Fruit fly (Drosophila melanogaster) whole organism, embryonic: Measurements from ENCODE around the gene Shaw.

Experiments used
- Atf-2 ChIP-seq: fragments of 200-800 bp; sonication (Bioruptor generic); optimal IDR thresholded peaks from 2 replicates; lab custom pipeline; 2016; ENCODE audit warnings: missing biosample characterization, missing genetic modification characterization
- Bteb2 ChIP-seq: fragments of 200-800 bp; sonication (Bioruptor generic); optimal IDR thresholded peaks from 2 replicates; lab custom pipeline; 2016; ENCODE audit warnings: missing biosample characterization, missing genetic modification characterization
- CG10565 ChIP-seq: fragments of 200-800 bp; sonication (Bioruptor generic); optimal IDR thresholded peaks from 3 replicates; lab custom pipeline; 2016; ENCODE audit warnings: missing biosample characterization, mild to moderate bottlenecking, missing genetic modification characterization
- CG10654 ChIP-seq: fragments of 200-800 bp; sonication (Bioruptor generic); optimal IDR thresholded peaks from 2 replicates; lab custom pipeline; 2016; ENCODE audit warnings: missing biosample characterization, missing genetic modification characterization
- CG10959 ChIP-seq: fragments of 200-800 bp; sonication (Bioruptor generic); IDR thresholded peaks from 2 replicates; pipeline ENCODE4 v1.3.6; 2022; ENCODE audit warnings: missing biosample characterization, missing genetic modification characterization
- CG11695 ChIP-seq: fragments of 200-800 bp; sonication (Bioruptor generic); IDR thresholded peaks from 3 replicates; pipeline ENCODE4 v1.3.6; 2022; ENCODE audit warnings: missing biosample characterization, missing genetic modification characterization
- CG12155 ChIP-seq: fragments of 200-800 bp; sonication (Bioruptor generic); optimal IDR thresholded peaks from 3 replicates; lab custom pipeline; 2016; ENCODE audit warnings: missing biosample characterization, missing genetic modification characterization
- CG12219 ChIP-seq: fragments of 200-800 bp; sonication (Bioruptor generic); optimal IDR thresholded peaks from 3 replicates; lab custom pipeline; 2018; ENCODE audit warnings: missing biosample characterization, mild to moderate bottlenecking, missing genetic modification characterization
- CG12769 ChIP-seq: fragments of 200-800 bp; sonication (Bioruptor generic); optimal IDR thresholded peaks from 2 replicates; lab custom pipeline; 2019; ENCODE audit warnings: missing biosample characterization, mild to moderate bottlenecking, missing genetic modification characterization, moderate library complexity
- CG13775 ChIP-seq: fragments of 200-800 bp; sonication (Bioruptor generic); optimal IDR thresholded peaks from 3 replicates; lab custom pipeline; 2017; ENCODE audit warnings: missing biosample characterization, mild to moderate bottlenecking, missing genetic modification characterization
- CG17802 ChIP-seq: fragments of 200-800 bp; sonication (Bioruptor generic); optimal IDR thresholded peaks from 2 replicates; lab custom pipeline; 2018; ENCODE audit warnings: missing biosample characterization, mild to moderate bottlenecking, missing genetic modification characterization, moderate library complexity
- CG2116 ChIP-seq: fragments of 200-800 bp; sonication (Bioruptor generic); optimal IDR thresholded peaks from 3 replicates; lab custom pipeline; 2018; ENCODE audit warnings: missing biosample characterization, mild to moderate bottlenecking, missing genetic modification characterization
- CG2129 ChIP-seq: fragments of 200-800 bp; sonication (Bioruptor generic); IDR thresholded peaks from 2 replicates; pipeline ENCODE4 v1.3.6; 2022; ENCODE audit warnings: missing biosample characterization, missing genetic modification characterization; ENCODE audit not compliant: partially characterized antibody
- CG2202 ChIP-seq: fragments of 200-800 bp; sonication (Bioruptor generic); optimal IDR thresholded peaks from 2 replicates; lab custom pipeline; 2018; ENCODE audit warnings: missing biosample characterization, mild to moderate bottlenecking, missing genetic modification characterization
- CG3065 ChIP-seq: fragments of 200-800 bp; sonication (Bioruptor generic); optimal IDR thresholded peaks from 2 replicates; lab custom pipeline; 2016; ENCODE audit warnings: missing biosample characterization, missing genetic modification characterization
- CG42726 ChIP-seq: fragments of 200-800 bp; sonication (Bioruptor generic); IDR thresholded peaks from 2 replicates; pipeline ENCODE4 v1.3.6; 2022; ENCODE audit warnings: missing biosample characterization, missing genetic modification characterization; ENCODE audit not compliant: partially characterized antibody
- CG7372 ChIP-seq: fragments of 200-800 bp; sonication (Bioruptor generic); IDR thresholded peaks from 2 replicates; pipeline ENCODE4 v1.3.6; 2022; ENCODE audit warnings: missing biosample characterization, missing genetic modification characterization
- CG7963 ChIP-seq: fragments of 200-800 bp; sonication (Bioruptor generic); IDR thresholded peaks from 3 replicates; pipeline ENCODE4 v1.3.6; 2022; ENCODE audit warnings: missing biosample characterization, missing genetic modification characterization; ENCODE audit not compliant: partially characterized antibody
- CG8478 ChIP-seq: fragments of >200 bp; optimal IDR thresholded peaks from 2 replicates; lab custom pipeline; 2018
- CG8944 ChIP-seq: fragments of 200-800 bp; sonication (Bioruptor generic); optimal IDR thresholded peaks from 3 replicates; lab custom pipeline; 2016; ENCODE audit warnings: missing biosample characterization, missing genetic modification characterization
- Chrac-16 ChIP-seq: fragments of 200-800 bp; sonication (Bioruptor generic); optimal IDR thresholded peaks from 3 replicates; lab custom pipeline; 2016; ENCODE audit warnings: missing biosample characterization, missing genetic modification characterization
- Dll ChIP-seq: fragments of 200-800 bp; sonication (Bioruptor generic); IDR thresholded peaks from 4 replicates; pipeline ENCODE4 v1.3.6; 2022; ENCODE audit warnings: missing biosample characterization, missing genetic modification characterization; ENCODE audit not compliant: partially characterized antibody
- Dref ChIP-seq: fragments of 200-800 bp; sonication (Bioruptor generic); IDR thresholded peaks from 2 replicates; pipeline ENCODE4 v1.3.6; 2022; ENCODE audit warnings: missing biosample characterization, missing genetic modification characterization
- E2f1 ChIP-seq: fragments of 200-800 bp; sonication (Bioruptor generic); IDR thresholded peaks from 2 replicates; pipeline ENCODE4 v1.3.6; 2022; ENCODE audit warnings: missing biosample characterization, missing genetic modification characterization
- E2f2 ChIP-seq: fragments of 200-800 bp; sonication (Bioruptor generic); IDR thresholded peaks from 2 replicates; pipeline ENCODE4 v1.3.6; 2022; ENCODE audit warnings: missing biosample characterization, missing genetic modification characterization
- Ets65A ChIP-seq: fragments of 200-800 bp; sonication (Bioruptor generic); peaks from one replicate; lab custom pipeline; 2016; ENCODE audit warnings: missing biosample characterization, missing genetic modification characterization
- Fer1 ChIP-seq: fragments of 200-800 bp; sonication (Bioruptor generic); optimal IDR thresholded peaks from 2 replicates; lab custom pipeline; 2017; ENCODE audit warnings: missing biosample characterization, mild to moderate bottlenecking, missing genetic modification characterization
- Gug ChIP-seq: fragments of 200-800 bp; sonication (Bioruptor generic); IDR thresholded peaks from 4 replicates; pipeline ENCODE4 v1.3.6; 2022; ENCODE audit warnings: missing biosample characterization, missing genetic modification characterization
- HLH54F ChIP-seq: fragments of 200-800 bp; sonication (Bioruptor generic); optimal IDR thresholded peaks from 3 replicates; lab custom pipeline; 2016; ENCODE audit warnings: missing biosample characterization, missing genetic modification characterization
- Lim3 ChIP-seq: fragments of 200-800 bp; sonication (Bioruptor generic); IDR thresholded peaks from 2 replicates; pipeline ENCODE4 v1.3.6; 2022; ENCODE audit warnings: missing biosample characterization, missing genetic modification characterization
- Lpt ChIP-seq: fragments of >200 bp; optimal IDR thresholded peaks from 2 replicates; lab custom pipeline; 2018; ENCODE audit warnings: missing biosample characterization, missing genetic modification characterization
- Nf-YC ChIP-seq: fragments of 200-800 bp; optimal IDR thresholded peaks from 3 replicates; lab custom pipeline; 2019; ENCODE audit warnings: missing biosample characterization, mild to moderate bottlenecking, missing genetic modification characterization, moderate library complexity
- PHDP ChIP-seq: fragments of 200-800 bp; sonication (Bioruptor generic); optimal IDR thresholded peaks from 3 replicates; lab custom pipeline; 2018; ENCODE audit warnings: missing biosample characterization, mild to moderate bottlenecking, missing genetic modification characterization, moderate library complexity
- Poxn ChIP-seq: fragments of 200-800 bp; sonication (Bioruptor generic); IDR thresholded peaks from 2 replicates; pipeline ENCODE4 v1.3.6; 2022; ENCODE audit warnings: missing biosample characterization, missing genetic modification characterization
- Sry-β ChIP-seq: fragments of 200-800 bp; sonication (Bioruptor generic); optimal IDR thresholded peaks from 2 replicates; lab custom pipeline; 2018; ENCODE audit warnings: missing biosample characterization, mild to moderate bottlenecking, missing genetic modification characterization, moderate library complexity
- Ssrp ChIP-seq: fragments of 200-800 bp; sonication (Bioruptor generic); optimal IDR thresholded peaks from 2 replicates; lab custom pipeline; 2018; ENCODE audit warnings: missing biosample characterization, mild to moderate bottlenecking, missing genetic modification characterization, moderate library complexity
- bbx ChIP-seq: fragments of 200-800 bp; sonication (Bioruptor generic); IDR thresholded peaks from 2 replicates; pipeline ENCODE4 v1.3.6; 2022; ENCODE audit warnings: missing biosample characterization, missing genetic modification characterization; ENCODE audit not compliant: partially characterized antibody
- cg ChIP-seq: fragments of 200-800 bp; sonication (Bioruptor generic); optimal IDR thresholded peaks from 3 replicates; lab custom pipeline; 2019; ENCODE audit warnings: missing biosample characterization, mild to moderate bottlenecking, missing genetic modification characterization, moderate library complexity
- corto ChIP-seq: fragments of 200-800 bp; sonication (Bioruptor generic); optimal IDR thresholded peaks from 2 replicates; lab custom pipeline; 2016; ENCODE audit warnings: missing biosample characterization, mild to moderate bottlenecking, missing genetic modification characterization, moderate library complexity
- dati ChIP-seq: fragments of 200-800 bp; sonication (Bioruptor generic); IDR thresholded peaks from 2 replicates; pipeline ENCODE4 v1.3.6; 2022; ENCODE audit warnings: missing biosample characterization, missing genetic modification characterization
- dmrt99B ChIP-seq: fragments of 200-800 bp; sonication (Bioruptor generic); optimal IDR thresholded peaks from 2 replicates; lab custom pipeline; 2018; ENCODE audit warnings: missing biosample characterization, mild to moderate bottlenecking, missing genetic modification characterization, moderate library complexity
- eve ChIP-seq, 2 experiments: fragments of >200 bp; optimal IDR thresholded peaks; 2 replicates each; lab custom pipeline; 2017; ENCODE audit warnings: missing biosample characterization in 2 of 2, missing genetic modification characterization in 2 of 2
- ewg ChIP-seq: fragments of 200-800 bp; sonication (Bioruptor generic); optimal IDR thresholded peaks from 3 replicates; lab custom pipeline; 2017; ENCODE audit warnings: mild to moderate bottlenecking, missing biosample characterization, missing genetic modification reagents, missing genetic modification characterization
- exex ChIP-seq: fragments of 200-800 bp; sonication (Bioruptor generic); optimal IDR thresholded peaks from 4 replicates; lab custom pipeline; 2018; ENCODE audit warnings: missing biosample characterization, mild to moderate bottlenecking, missing genetic modification characterization, moderate library complexity
- gce ChIP-seq: fragments of 200-800 bp; sonication (Bioruptor generic); IDR thresholded peaks from 3 replicates; pipeline ENCODE4 v1.3.6; 2022; ENCODE audit warnings: missing biosample characterization, missing genetic modification characterization
- odd ChIP-seq: fragments of 200-800 bp; sonication (Bioruptor generic); optimal IDR thresholded peaks from 2 replicates; lab custom pipeline; 2017; ENCODE audit warnings: missing biosample characterization, mild to moderate bottlenecking, missing genetic modification characterization
- phol ChIP-seq: fragments of 200-800 bp; sonication (Bioruptor generic); optimal IDR thresholded peaks from 3 replicates; lab custom pipeline; 2018; ENCODE audit warnings: missing biosample characterization, mild to moderate bottlenecking, missing genetic modification characterization, moderate library complexity
- sisA ChIP-seq: fragments of 200-800 bp; sonication (Bioruptor generic); IDR thresholded peaks from 2 replicates; pipeline ENCODE4 v1.3.6; 2022; ENCODE audit warnings: missing biosample characterization, missing genetic modification characterization
- sqz ChIP-seq: fragments of 200-800 bp; sonication (Bioruptor generic); optimal IDR thresholded peaks from 3 replicates; lab custom pipeline; 2018; ENCODE audit warnings: missing biosample characterization, mild to moderate bottlenecking, missing genetic modification characterization
- sug ChIP-seq: fragments of 200-800 bp; optimal IDR thresholded peaks from 2 replicates; lab custom pipeline; 2019; ENCODE audit warnings: missing biosample characterization, mild to moderate bottlenecking, missing genetic modification characterization, moderate library complexity
- zfh2 ChIP-seq: fragments of 200-800 bp; sonication (Bioruptor generic); optimal IDR thresholded peaks from 2 replicates; lab custom pipeline; 2016; ENCODE audit warnings: missing biosample characterization, missing genetic modification characterization

Shaw gene

DNA sequence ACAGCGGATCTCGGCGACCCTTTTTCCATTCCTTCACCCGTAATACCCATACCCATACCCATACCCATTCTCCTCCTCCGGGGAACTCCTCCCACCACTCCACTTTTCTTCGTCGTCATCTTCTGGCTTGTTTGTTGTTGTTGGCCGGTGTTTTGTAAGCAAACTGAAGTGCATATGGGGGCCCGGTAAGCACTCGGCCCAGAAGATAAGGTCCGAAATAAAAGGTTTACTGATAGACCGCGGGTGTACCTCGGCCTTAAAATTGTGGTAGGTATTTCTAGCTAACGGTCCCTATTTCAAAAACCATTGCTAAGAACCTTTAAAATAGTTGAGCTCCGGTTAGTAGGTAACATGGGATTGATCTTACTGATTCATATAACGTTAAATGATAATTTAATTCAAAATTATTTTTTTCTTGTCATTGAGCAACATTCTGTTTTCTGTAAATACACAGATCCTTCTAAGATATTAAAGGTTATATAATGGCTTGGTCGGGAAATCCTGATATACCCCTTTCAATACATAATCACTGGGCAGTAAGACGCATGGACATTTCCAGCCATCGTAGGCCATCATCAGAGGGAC lies 57.9 kb downstream of the Shaw start (continued):
- TF ChIP-seq eve (GFP tag; optimal IDR thresholded peaks at IDR 0.05; lab: Kevin White, UChicago): peak in 1 of 2 experiments; percentile 72
- no peak for TF ChIP-seq CG17802 (tag; lab: Kevin White, UChicago)
- TF ChIP-seq odd (GFP tag; lab: Kevin White, UChicago): no peak
- TF ChIP-seq CG3065 (GFP tag; lab: Kevin White, UChicago): no peak
- peak; percentile 58 for TF ChIP-seq CG13775 (GFP tag; lab: Kevin White, UChicago)
- no peak for TF ChIP-seq Lpt (GFP tag; lab: Kevin White, UChicago)
- TF ChIP-seq ewg (GFP tag; lab: Kevin White, UChicago): peak; percentile 8
- no peak for TF ChIP-seq gce
- TF ChIP-seq Ssrp (tag; lab: Kevin White, UChicago): peak; percentile 47
- TF ChIP-seq dati (GFP tag; lab: Robert Waterston, UW): 0 out of 2 replicates have a peak, but pooled peaks have one; percentile 1
- TF ChIP-seq zfh2 (GFP tag; lab: Kevin White, UChicago): no peak
- TF ChIP-seq CG10959 (GFP tag; lab: Robert Waterston, UW): peak; percentile 55; the same call in 1 of the 2 replicates
- TF ChIP-seq E2f1 (GFP tag; lab: Robert Waterston, UW): peak; percentile 7; the same call in 1 of the 2 replicates
- TF ChIP-seq Ets65A (GFP tag; lab: Kevin White, UChicago): peak; percentile 71
- no peak for TF ChIP-seq CG8478 (lab: Kevin White, UChicago)
- TF ChIP-seq dmrt99B: peak; percentile 53
- TF ChIP-seq Sry-β (GFP tag; lab: Kevin White, UChicago): no peak
- TF ChIP-seq CG11695 (GFP tag; lab: Robert Waterston, UW): 0 out of 3 replicates have a peak, but pooled peaks have one; percentile 13
- TF ChIP-seq CG2129 (GFP tag; lab: Robert Waterston, UW): no peak
- TF ChIP-seq CG7372: no peak
- peak; percentile 69 for TF ChIP-seq phol (tag; lab: Kevin White, UChicago)
- TF ChIP-seq Dref (GFP tag; lab: Robert Waterston, UW): no peak
- TF ChIP-seq E2f2 (GFP tag; lab: Robert Waterston, UW): no peak; the same call in 1 of the 2 replicates
- TF ChIP-seq sug: no peak
- no peak for TF ChIP-seq CG8944 (GFP tag; lab: Kevin White, UChicago)
- peak; percentile 7 for TF ChIP-seq HLH54F
- TF ChIP-seq Atf-2 (GFP tag; lab: Kevin White, UChicago): peak; percentile 60
- TF ChIP-seq Poxn (GFP tag; lab: Robert Waterston, UW): no peak
- TF ChIP-seq CG10654 (GFP tag; lab: Kevin White, UChicago): no peak
- no peak for TF ChIP-seq sqz (GFP tag; lab: Kevin White, UChicago)
- peak; percentile 54 for TF ChIP-seq Chrac-16 (GFP tag; lab: Kevin White, UChicago)
- no peak for TF ChIP-seq cg (GFP tag; lab: Kevin White, UChicago)
- TF ChIP-seq Gug (GFP tag; lab: Robert Waterston, UW): 0 out of 4 replicates have a peak, but pooled peaks have one; percentile 24
- no peak for TF ChIP-seq Nf-YC (tag; lab: Kevin White, UChicago)
- no peak for TF ChIP-seq CG7963
- TF ChIP-seq CG12769: no peak
- no peak for TF ChIP-seq Fer1 (GFP tag; lab: Kevin White, UChicago)
- TF ChIP-seq CG2202: peak; percentile 2
- no peak for TF ChIP-seq Dll
- no peak for TF ChIP-seq exex (tag; lab: Kevin White, UChicago)
- TF ChIP-seq Lim3 (GFP tag; lab: Robert Waterston, UW): no peak
- TF ChIP-seq sisA (GFP tag; lab: Robert Waterston, UW): peak; percentile 54; the same call in 1 of the 2 replicates
- TF ChIP-seq bbx (GFP tag; lab: Robert Waterston, UW): no peak
- TF ChIP-seq PHDP: peak; percentile 19
- TF ChIP-seq CG12155: no peak
- no peak for TF ChIP-seq CG42726 (GFP tag; lab: Robert Waterston, UW)
- TF ChIP-seq CG10565: no peak
- no peak for TF ChIP-seq CG12219 (GFP tag; lab: Kevin White, UChicago)
- no peak for TF ChIP-seq Bteb2
- TF ChIP-seq corto (GFP tag; lab: Kevin White, UChicago): no peak
- TF ChIP-seq CG2116 (GFP tag; lab: Kevin White, UChicago): no peak
